Worm (Caenorhabditis elegans): ENCODE results near the gene cah-3.

DNA sequence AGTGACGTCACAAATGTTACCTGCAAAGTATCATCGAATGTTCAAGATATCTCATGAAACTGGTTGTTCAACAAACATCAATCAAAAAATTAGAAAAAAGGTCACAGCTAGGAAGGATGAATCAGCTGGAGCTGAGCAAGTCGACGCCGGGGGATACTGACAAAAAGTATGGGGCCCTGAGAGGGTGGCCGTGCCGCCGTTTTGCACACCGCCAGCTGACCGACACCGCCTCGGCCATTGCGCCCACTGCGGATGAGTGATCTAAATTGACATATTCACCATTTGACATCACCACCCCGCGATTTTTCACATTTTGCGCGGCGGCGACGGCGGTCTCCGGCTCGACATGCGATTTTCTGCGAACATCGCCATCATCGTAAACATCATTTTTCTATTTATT is 30.2 kb upstream of the cah-3 start:
- TF ChIP-seq klf-2 (GFP tag; conservative IDR thresholded peaks at IDR 0.05) (no peak), flt-1 (GFP tag; IDR thresholded peaks at IDR 0.05) (no peak), tab-1 (GFP tag; IDR thresholded peaks at IDR 0.05) (no peak), T22C8.4 (GFP tag; IDR thresholded peaks at IDR 0.05) (no peak), med-1 (GFP tag; optimal IDR thresholded peaks at IDR 0.05; ENCODE audit: insufficient read depth) (no peak), cog-1 (tag; optimal IDR thresholded peaks at IDR 0.05) (no peak), ref-1 (GFP tag; conservative IDR thresholded peaks at IDR 0.05) (no peak), ztf-29 (GFP tag; IDR thresholded peaks at IDR 0.05) (no peak)

Data from whole organism, midembryonic.